Fruit fly (Drosophila melanogaster) whole organism, prepupa: ENCODE results near the gene Nelf-A.

Source experiments
- Blimp-1 ChIP-seq: fragments of 200-800 bp; sonication (Bioruptor generic); optimal IDR thresholded peaks from 3 replicates; lab custom pipeline; 2017; ENCODE audit warnings: missing biosample characterization, missing genetic modification characterization, mild to moderate bottlenecking, moderate library complexity, missing genetic modification reagents
- CG10631 ChIP-seq: fragments of 200-800 bp; sonication (Bioruptor generic); optimal IDR thresholded peaks from 2 replicates; lab custom pipeline; 2016; ENCODE audit warnings: missing biosample characterization, missing genetic modification characterization
- CG11762 ChIP-seq: fragments of 200-800 bp; sonication (Bioruptor generic); optimal IDR thresholded peaks from 3 replicates; lab custom pipeline; 2016; ENCODE audit warnings: missing biosample characterization, missing genetic modification characterization; ENCODE audit not compliant: insufficient read depth
- CG1621 ChIP-seq: fragments of 200-800 bp; sonication (Bioruptor generic); optimal IDR thresholded peaks from 3 replicates; lab custom pipeline; 2018; ENCODE audit warnings: missing biosample characterization, mild to moderate bottlenecking, missing genetic modification characterization
- CG16779 ChIP-seq: fragments of 200-800 bp; sonication (Bioruptor generic); optimal IDR thresholded peaks from 3 replicates; lab custom pipeline; 2017; ENCODE audit warnings: missing biosample characterization, mild to moderate bottlenecking, missing genetic modification characterization
- CG3032 ChIP-seq: fragments of 200-800 bp; optimal IDR thresholded peaks from 2 replicates; lab custom pipeline; 2019; ENCODE audit warnings: missing biosample characterization, mild to moderate bottlenecking, missing genetic modification characterization, moderate library complexity
- CG34406 ChIP-seq: fragments of 200-800 bp; sonication (Bioruptor generic); optimal IDR thresholded peaks from 3 replicates; lab custom pipeline; 2016; ENCODE audit warnings: missing biosample characterization, missing genetic modification characterization
- CG3919 ChIP-seq: fragments of 200-800 bp; sonication (Bioruptor generic); optimal IDR thresholded peaks from 3 replicates; lab custom pipeline; 2016; ENCODE audit warnings: missing biosample characterization, missing genetic modification characterization
- CG6276 ChIP-seq: fragments of 200-800 bp; sonication (Bioruptor generic); optimal IDR thresholded peaks from 2 replicates; lab custom pipeline; 2017; ENCODE audit warnings: missing biosample characterization, mild to moderate bottlenecking, missing genetic modification characterization
- CG6792 ChIP-seq: fragments of 200-800 bp; sonication (Bioruptor generic); optimal IDR thresholded peaks from 3 replicates; lab custom pipeline; 2016; ENCODE audit warnings: missing biosample characterization, missing genetic modification characterization
- CG7368 ChIP-seq: fragments of 200-800 bp; sonication (Bioruptor generic); optimal IDR thresholded peaks from 3 replicates; lab custom pipeline; 2016; ENCODE audit warnings: missing biosample characterization, missing genetic modification characterization
- CG8319 ChIP-seq: fragments of 200-800 bp; sonication (Bioruptor generic); optimal IDR thresholded peaks from 3 replicates; lab custom pipeline; 2016; ENCODE audit warnings: missing biosample characterization, missing genetic modification characterization
- CG8632 ChIP-seq: fragments of 200-800 bp; sonication (Bioruptor generic); optimal IDR thresholded peaks from 3 replicates; lab custom pipeline; 2016; ENCODE audit warnings: missing biosample characterization, missing genetic modification characterization
- Eip75B ChIP-seq: fragments of 200-800 bp; sonication (Bioruptor generic); optimal IDR thresholded peaks from 3 replicates; lab custom pipeline; 2016; ENCODE audit warnings: missing biosample characterization, missing genetic modification characterization
- Eip78C ChIP-seq: fragments of 200-800 bp; sonication (Bioruptor generic); peaks from one replicate; lab custom pipeline; 2016; ENCODE audit warnings: missing biosample characterization, missing genetic modification characterization
- Eip93F ChIP-seq: fragments of 200-800 bp; sonication (Bioruptor generic); optimal IDR thresholded peaks from 2 replicates; lab custom pipeline; 2016; ENCODE audit warnings: missing biosample characterization, mild to moderate bottlenecking, missing genetic modification characterization
- Ets21C ChIP-seq: fragments of 200-800 bp; sonication (Bioruptor generic); optimal IDR thresholded peaks from 3 replicates; lab custom pipeline; 2016; ENCODE audit warnings: missing biosample characterization, missing genetic modification characterization
- Ets96B ChIP-seq: fragments of 200-800 bp; optimal IDR thresholded peaks from 2 replicates; lab custom pipeline; 2019; ENCODE audit warnings: missing biosample characterization, mild to moderate bottlenecking, missing genetic modification characterization, moderate library complexity
- Gug ChIP-seq: fragments of 200-800 bp; sonication (Bioruptor generic); IDR thresholded peaks from 2 replicates; pipeline ENCODE4 v1.3.6; 2022; ENCODE audit warnings: missing biosample characterization, missing genetic modification characterization
- Hr4 ChIP-seq: fragments of 200-800 bp; sonication (Bioruptor generic); optimal IDR thresholded peaks from 3 replicates; lab custom pipeline; 2016; ENCODE audit warnings: missing biosample characterization, missing genetic modification characterization
- Lpt ChIP-seq: fragments of 200-800 bp; sonication (Bioruptor generic); optimal IDR thresholded peaks from 3 replicates; lab custom pipeline; 2016; ENCODE audit warnings: missing biosample characterization, missing genetic modification characterization
- Met ChIP-seq: fragments of 200-800 bp; sonication (Bioruptor generic); optimal IDR thresholded peaks from 3 replicates; lab custom pipeline; 2016; ENCODE audit warnings: missing biosample characterization, missing genetic modification characterization
- OdsH ChIP-seq: fragments of 200-800 bp; sonication (Bioruptor generic); optimal IDR thresholded peaks from 3 replicates; lab custom pipeline; 2016; ENCODE audit warnings: missing biosample characterization, missing genetic modification characterization
- Smox ChIP-seq: fragments of 200-800 bp; sonication (Bioruptor generic); optimal IDR thresholded peaks from 3 replicates; lab custom pipeline; 2016; ENCODE audit warnings: missing biosample characterization, missing genetic modification characterization
- Sox15 ChIP-seq: fragments of 200-800 bp; sonication (Bioruptor generic); optimal IDR thresholded peaks from 3 replicates; lab custom pipeline; 2016; ENCODE audit warnings: missing biosample characterization, missing genetic modification characterization
- achi ChIP-seq: fragments of 200-800 bp; sonication (Bioruptor generic); optimal IDR thresholded peaks from 3 replicates; lab custom pipeline; 2016; ENCODE audit warnings: missing biosample characterization, missing genetic modification characterization
- acj6 ChIP-seq: fragments of 200-800 bp; sonication (Bioruptor generic); optimal IDR thresholded peaks from 3 replicates; lab custom pipeline; 2016; ENCODE audit warnings: missing biosample characterization, missing genetic modification characterization
- cyc ChIP-seq: fragments of 200-800 bp; sonication (Bioruptor generic); optimal IDR thresholded peaks from 3 replicates; lab custom pipeline; 2016; ENCODE audit warnings: missing biosample characterization, missing genetic modification characterization
- dac ChIP-seq: fragments of 200-800 bp; sonication (Bioruptor generic); optimal IDR thresholded peaks from 2 replicates; lab custom pipeline; 2017; ENCODE audit warnings: missing biosample characterization, mild to moderate bottlenecking, missing genetic modification characterization
- dsx ChIP-seq: fragments of 200-800 bp; optimal IDR thresholded peaks from 3 replicates; lab custom pipeline; 2019; ENCODE audit warnings: missing biosample characterization, mild to moderate bottlenecking, missing genetic modification characterization, moderate library complexity; ENCODE audit not compliant: poor library complexity, severe bottlenecking
- eg ChIP-seq: fragments of 200-800 bp; sonication (Bioruptor generic); IDR thresholded peaks from 3 replicates; pipeline ENCODE4 v1.3.6; 2022; ENCODE audit warnings: missing biosample characterization, missing genetic modification characterization
- fd85E ChIP-seq: fragments of 200-800 bp; sonication (Bioruptor generic); optimal IDR thresholded peaks from 3 replicates; lab custom pipeline; 2016; ENCODE audit warnings: missing biosample characterization, missing genetic modification characterization
- lz ChIP-seq: fragments of 200-800 bp; sonication (Bioruptor generic); optimal IDR thresholded peaks from 3 replicates; lab custom pipeline; 2016; ENCODE audit warnings: missing biosample characterization, missing genetic modification characterization
- net ChIP-seq: fragments of 200-800 bp; sonication (Bioruptor generic); optimal IDR thresholded peaks from 3 replicates; lab custom pipeline; 2016; ENCODE audit warnings: missing biosample characterization, missing genetic modification characterization
- pdm3 ChIP-seq: fragments of 200-800 bp; sonication (Bioruptor generic); optimal IDR thresholded peaks from 3 replicates; lab custom pipeline; 2016; ENCODE audit warnings: missing biosample characterization, missing genetic modification characterization
- salr ChIP-seq, 2 experiments: fragments of 200-800 bp; sonication (Bioruptor generic); optimal IDR thresholded peaks; 3 replicates each; lab custom pipeline; 2016 to 2018; ENCODE audit warnings: missing biosample characterization in 2 of 2, missing genetic modification characterization in 2 of 2, mild to moderate bottlenecking in 1 of 2
- ss ChIP-seq, 2 experiments: fragments of 200-800 bp; sonication (Bioruptor generic); optimal IDR thresholded peaks; 2 replicates in 1 of 2; 3 replicates in 1 of 2; lab custom pipeline; 2017 to 2018; ENCODE audit warnings: mild to moderate bottlenecking in 2 of 2, missing biosample characterization in 2 of 2, missing genetic modification characterization in 2 of 2, moderate library complexity in 1 of 2
- svp ChIP-seq: fragments of 200-800 bp; sonication (Bioruptor generic); peaks from one replicate; lab custom pipeline; 2016; ENCODE audit warnings: missing biosample characterization, missing genetic modification characterization

The Nelf-A gene

DNA sequence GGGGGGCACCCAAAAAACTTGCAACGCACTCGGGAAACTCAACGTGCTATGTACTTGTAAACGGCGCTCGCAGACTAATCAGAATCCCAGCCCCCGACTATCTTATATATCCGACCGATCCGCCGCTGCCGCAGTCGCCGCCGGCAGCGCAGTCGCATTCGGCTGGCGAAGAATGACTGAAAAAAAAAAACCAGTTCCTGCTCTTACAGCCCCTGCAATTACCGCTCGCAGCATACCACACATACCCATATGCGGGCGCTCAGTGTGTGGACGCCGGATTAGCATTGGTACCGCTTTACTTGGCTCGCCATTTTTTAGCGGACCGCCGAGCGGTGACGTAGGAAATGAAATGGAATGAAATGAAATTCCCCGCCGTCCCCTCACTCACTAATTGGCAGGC is 13.6 kb downstream of the Nelf-A start, which contains the start of gene e:
Gene e (minus strand): TSS at position 79 of the 400 bp plus-strand sequence.
- TF ChIP-seq Eip78C (GFP tag; lab: Kevin White, UChicago) = peak; percentile 59
- no peak for TF ChIP-seq Blimp-1
- TF ChIP-seq Ets96B (tag; lab: Kevin White, UChicago) = no peak
- no peak for TF ChIP-seq OdsH (GFP tag; lab: Kevin White, UChicago)
- TF ChIP-seq CG8319 = no peak
- TF ChIP-seq CG11762 (GFP tag; lab: Kevin White, UChicago) = no peak
- TF ChIP-seq, all 60 proteins: peak for 1

- no peak for TF ChIP-seq Hr4 (GFP tag; lab: Kevin White, UChicago)
- no peak for TF ChIP-seq salr (GFP tag; optimal IDR thresholded peaks at IDR 0.05; lab: Kevin White, UChicago)
- TF ChIP-seq fd85E (GFP tag; lab: Kevin White, UChicago) = no peak
- no peak for TF ChIP-seq Lpt (GFP tag; lab: Kevin White, UChicago)
- no peak for TF ChIP-seq CG7368 (GFP tag; lab: Kevin White, UChicago)
- no peak for TF ChIP-seq CG6276 (GFP tag; lab: Kevin White, UChicago)
- TF ChIP-seq dac (GFP tag; lab: Kevin White, UChicago) = no peak
- TF ChIP-seq CG10631 = no peak
- no peak for TF ChIP-seq CG3919
- no peak for TF ChIP-seq eg (GFP tag; lab: Robert Waterston, UW)
- no peak for TF ChIP-seq achi
- no peak for TF ChIP-seq CG3032 (tag; lab: Kevin White, UChicago)
- TF ChIP-seq Blimp-1 = no peak
- TF ChIP-seq cyc (GFP tag; lab: Kevin White, UChicago) = no peak
- no peak for TF ChIP-seq Gug (GFP tag; lab: Robert Waterston, UW)
- TF ChIP-seq CG8632 (GFP tag; lab: Kevin White, UChicago) = no peak
- no peak for TF ChIP-seq CG1621
- no peak for TF ChIP-seq Ets21C (GFP tag; lab: Kevin White, UChicago)
- no peak for TF ChIP-seq OdsH (GFP tag; lab: Kevin White, UChicago)
- TF ChIP-seq svp = no peak
These were observed 17.8 kb downstream of the Nelf-A start for dm6 chr3R:21241332-21241731.

DNA sequence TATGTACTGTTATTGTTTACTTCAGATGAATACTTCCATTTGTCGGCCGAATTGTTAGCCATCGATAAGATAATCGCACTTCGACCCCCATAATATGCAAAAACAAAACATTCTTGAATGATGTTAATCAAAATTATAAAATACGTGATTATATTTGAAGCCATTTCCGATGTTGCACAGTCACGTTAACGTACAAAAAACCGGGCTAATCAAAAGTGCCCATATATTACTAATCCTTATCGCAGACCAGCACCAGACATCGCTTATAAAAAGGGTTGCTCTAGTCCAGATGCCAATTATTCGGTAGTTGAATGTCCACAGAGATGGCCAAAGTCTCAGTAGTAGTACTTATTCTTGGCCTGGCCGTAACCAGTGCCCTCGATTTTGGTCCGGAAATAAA is 18.8 kb downstream of the Nelf-A start, which contains the start of gene CG5892:
Gene CG5892 (plus strand): TSS at position 301 of the 400 bp plus-strand sequence.
- TF ChIP-seq net (GFP tag; lab: Kevin White, UChicago) = no peak
- no peak for TF ChIP-seq lz (GFP tag; lab: Kevin White, UChicago)
- no peak for TF ChIP-seq acj6 (GFP tag; lab: Kevin White, UChicago)
- TF ChIP-seq CG6792 (GFP tag; lab: Kevin White, UChicago) = no peak

DNA sequence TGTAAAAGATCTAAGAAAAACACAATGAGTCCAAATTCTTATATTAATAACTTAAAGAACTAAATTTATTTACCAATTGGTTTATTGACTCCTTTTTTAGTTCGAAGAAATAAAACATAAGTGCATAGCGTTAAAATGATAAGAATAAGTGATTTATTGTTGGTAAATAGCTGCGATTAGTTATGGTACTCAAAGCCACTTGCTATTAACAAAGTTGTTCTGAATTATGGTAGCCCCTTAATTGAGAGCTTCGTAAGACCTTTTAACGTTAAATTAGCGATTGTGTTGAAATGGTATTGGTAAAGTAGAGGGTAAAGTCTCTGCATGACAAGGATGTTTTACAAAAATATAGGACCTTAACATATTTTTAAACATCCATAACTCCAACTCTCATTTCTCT is 22.3 kb downstream of the Nelf-A start:
- TF ChIP-seq Met (GFP tag; lab: Kevin White, UChicago) (no peak), Smox (no peak), ss (GFP tag; optimal IDR thresholded peaks at IDR 0.05; lab: Kevin White, UChicago) (no peak), CG6276 (GFP tag; lab: Kevin White, UChicago) (no peak), CG10631 (no peak), CG7368 (GFP tag; lab: Kevin White, UChicago) (no peak), Ets21C (GFP tag; lab: Kevin White, UChicago) (no peak), Gug (GFP tag; lab: Robert Waterston, UW) (no peak), OdsH (GFP tag; lab: Kevin White, UChicago) (no peak), CG34406 (GFP tag; lab: Kevin White, UChicago) (no peak), Eip75B (GFP tag; lab: Kevin White, UChicago) (no peak), dac (GFP tag; lab: Kevin White, UChicago) (no peak), pdm3 (GFP tag; lab: Kevin White, UChicago) (no peak), CG16779 (tag; lab: Kevin White, UChicago) (no peak), CG6792 (GFP tag; lab: Kevin White, UChicago) (no peak), Sox15 (GFP tag; lab: Kevin White, UChicago) (no peak), Eip93F (GFP tag; lab: Kevin White, UChicago) (no peak), Eip78C (GFP tag; lab: Kevin White, UChicago) (no peak), dsx (no peak), CG8319 (no peak)
